Fruit fly (Drosophila melanogaster) whole organism, prepupa: ENCODE results near the gene CG32719.
A peak's percentile ranks its signal among the peaks of the same experiment; 100 is the strongest.

Source experiments
- Blimp-1 ChIP-seq: fragments of 200-800 bp; sonication (Bioruptor generic); optimal IDR thresholded peaks from 3 replicates; lab custom pipeline; 2017; ENCODE audit warnings: missing biosample characterization, missing genetic modification characterization, mild to moderate bottlenecking, moderate library complexity, missing genetic modification reagents
- CG10669 ChIP-seq: fragments of 200-800 bp; sonication (Bioruptor generic); optimal IDR thresholded peaks from 3 replicates; lab custom pipeline; 2018; ENCODE audit warnings: missing biosample characterization, mild to moderate bottlenecking, missing genetic modification characterization, moderate library complexity
- CG11294 ChIP-seq: fragments of 200-800 bp; sonication (Bioruptor generic); IDR thresholded peaks from 2 replicates; pipeline ENCODE4 v1.3.6; 2022; ENCODE audit warnings: missing biosample characterization, missing genetic modification characterization
- CG11762 ChIP-seq: fragments of 200-800 bp; sonication (Bioruptor generic); optimal IDR thresholded peaks from 3 replicates; lab custom pipeline; 2016; ENCODE audit warnings: missing biosample characterization, missing genetic modification characterization; ENCODE audit not compliant: insufficient read depth
- CG11902 ChIP-seq: fragments of 200-800 bp; sonication (Bioruptor generic); optimal IDR thresholded peaks from 3 replicates; lab custom pipeline; 2016; ENCODE audit warnings: missing biosample characterization, missing genetic modification characterization
- CG1621 ChIP-seq: fragments of 200-800 bp; sonication (Bioruptor generic); optimal IDR thresholded peaks from 3 replicates; lab custom pipeline; 2018; ENCODE audit warnings: missing biosample characterization, mild to moderate bottlenecking, missing genetic modification characterization
- CG3032 ChIP-seq: fragments of 200-800 bp; optimal IDR thresholded peaks from 2 replicates; lab custom pipeline; 2019; ENCODE audit warnings: missing biosample characterization, mild to moderate bottlenecking, missing genetic modification characterization, moderate library complexity
- CG34406 ChIP-seq: fragments of 200-800 bp; sonication (Bioruptor generic); optimal IDR thresholded peaks from 3 replicates; lab custom pipeline; 2016; ENCODE audit warnings: missing biosample characterization, missing genetic modification characterization
- CG3919 ChIP-seq: fragments of 200-800 bp; sonication (Bioruptor generic); optimal IDR thresholded peaks from 3 replicates; lab custom pipeline; 2016; ENCODE audit warnings: missing biosample characterization, missing genetic modification characterization
- CG6163 ChIP-seq: fragments of 200-800 bp; sonication (Bioruptor generic); IDR thresholded peaks from 3 replicates; pipeline ENCODE4 v1.3.6; 2022; ENCODE audit warnings: missing biosample characterization, missing genetic modification characterization
- CG6276 ChIP-seq: fragments of 200-800 bp; sonication (Bioruptor generic); optimal IDR thresholded peaks from 2 replicates; lab custom pipeline; 2017; ENCODE audit warnings: missing biosample characterization, mild to moderate bottlenecking, missing genetic modification characterization
- CG6792 ChIP-seq: fragments of 200-800 bp; sonication (Bioruptor generic); optimal IDR thresholded peaks from 3 replicates; lab custom pipeline; 2016; ENCODE audit warnings: missing biosample characterization, missing genetic modification characterization
- CG6808 ChIP-seq: fragments of 200-800 bp; sonication (Bioruptor generic); optimal IDR thresholded peaks from 3 replicates; lab custom pipeline; 2017; ENCODE audit warnings: missing biosample characterization, missing genetic modification characterization, mild to moderate bottlenecking, moderate library complexity, missing genetic modification reagents
- CG7368 ChIP-seq: fragments of 200-800 bp; sonication (Bioruptor generic); optimal IDR thresholded peaks from 3 replicates; lab custom pipeline; 2016; ENCODE audit warnings: missing biosample characterization, missing genetic modification characterization
- CG8119 ChIP-seq: fragments of 200-800 bp; sonication (Bioruptor generic); IDR thresholded peaks from 3 replicates; pipeline ENCODE4 v1.3.6; 2022; ENCODE audit warnings: missing biosample characterization, missing genetic modification characterization
- CG9139 ChIP-seq: fragments of 200-800 bp; sonication (Bioruptor generic); optimal IDR thresholded peaks from 3 replicates; lab custom pipeline; 2017; ENCODE audit warnings: missing biosample characterization, mild to moderate bottlenecking, missing genetic modification characterization
- Eip75B ChIP-seq: fragments of 200-800 bp; sonication (Bioruptor generic); optimal IDR thresholded peaks from 3 replicates; lab custom pipeline; 2016; ENCODE audit warnings: missing biosample characterization, missing genetic modification characterization
- Eip78C ChIP-seq: fragments of 200-800 bp; sonication (Bioruptor generic); peaks from one replicate; lab custom pipeline; 2016; ENCODE audit warnings: missing biosample characterization, missing genetic modification characterization
- Eip93F ChIP-seq: fragments of 200-800 bp; sonication (Bioruptor generic); optimal IDR thresholded peaks from 2 replicates; lab custom pipeline; 2016; ENCODE audit warnings: missing biosample characterization, mild to moderate bottlenecking, missing genetic modification characterization
- Ets21C ChIP-seq: fragments of 200-800 bp; sonication (Bioruptor generic); optimal IDR thresholded peaks from 3 replicates; lab custom pipeline; 2016; ENCODE audit warnings: missing biosample characterization, missing genetic modification characterization
- Ets96B ChIP-seq: fragments of 200-800 bp; optimal IDR thresholded peaks from 2 replicates; lab custom pipeline; 2019; ENCODE audit warnings: missing biosample characterization, mild to moderate bottlenecking, missing genetic modification characterization, moderate library complexity
- Hr39 ChIP-seq: fragments of 200-800 bp; sonication (Bioruptor generic); optimal IDR thresholded peaks from 2 replicates; lab custom pipeline; 2016; ENCODE audit warnings: missing biosample characterization, missing genetic modification characterization
- Hr4 ChIP-seq: fragments of 200-800 bp; sonication (Bioruptor generic); optimal IDR thresholded peaks from 3 replicates; lab custom pipeline; 2016; ENCODE audit warnings: missing biosample characterization, missing genetic modification characterization
- Lpt ChIP-seq: fragments of 200-800 bp; sonication (Bioruptor generic); optimal IDR thresholded peaks from 3 replicates; lab custom pipeline; 2016; ENCODE audit warnings: missing biosample characterization, missing genetic modification characterization
- OdsH ChIP-seq: fragments of 200-800 bp; sonication (Bioruptor generic); optimal IDR thresholded peaks from 3 replicates; lab custom pipeline; 2016; ENCODE audit warnings: missing biosample characterization, missing genetic modification characterization
- Sox102F ChIP-seq: fragments of 200-800 bp; sonication (Bioruptor generic); optimal IDR thresholded peaks from 2 replicates; lab custom pipeline; 2016; ENCODE audit warnings: missing biosample characterization, mild to moderate bottlenecking, missing genetic modification characterization
- Sox14 ChIP-seq: fragments of 200-800 bp; sonication (Bioruptor generic); optimal IDR thresholded peaks from 3 replicates; lab custom pipeline; 2016; ENCODE audit warnings: missing biosample characterization, missing genetic modification characterization
- Sox15 ChIP-seq: fragments of 200-800 bp; sonication (Bioruptor generic); optimal IDR thresholded peaks from 3 replicates; lab custom pipeline; 2016; ENCODE audit warnings: missing biosample characterization, missing genetic modification characterization
- achi ChIP-seq: fragments of 200-800 bp; sonication (Bioruptor generic); optimal IDR thresholded peaks from 3 replicates; lab custom pipeline; 2016; ENCODE audit warnings: missing biosample characterization, missing genetic modification characterization
- acj6 ChIP-seq: fragments of 200-800 bp; sonication (Bioruptor generic); optimal IDR thresholded peaks from 3 replicates; lab custom pipeline; 2016; ENCODE audit warnings: missing biosample characterization, missing genetic modification characterization
- cyc ChIP-seq: fragments of 200-800 bp; sonication (Bioruptor generic); optimal IDR thresholded peaks from 3 replicates; lab custom pipeline; 2016; ENCODE audit warnings: missing biosample characterization, missing genetic modification characterization
- dac ChIP-seq: fragments of 200-800 bp; sonication (Bioruptor generic); optimal IDR thresholded peaks from 2 replicates; lab custom pipeline; 2017; ENCODE audit warnings: missing biosample characterization, mild to moderate bottlenecking, missing genetic modification characterization
- dsx ChIP-seq: fragments of 200-800 bp; optimal IDR thresholded peaks from 3 replicates; lab custom pipeline; 2019; ENCODE audit warnings: missing biosample characterization, mild to moderate bottlenecking, missing genetic modification characterization, moderate library complexity; ENCODE audit not compliant: poor library complexity, severe bottlenecking
- eg ChIP-seq: fragments of 200-800 bp; sonication (Bioruptor generic); IDR thresholded peaks from 3 replicates; pipeline ENCODE4 v1.3.6; 2022; ENCODE audit warnings: missing biosample characterization, missing genetic modification characterization
- fd59A ChIP-seq: fragments of 200-800 bp; sonication (Bioruptor generic); optimal IDR thresholded peaks from 2 replicates; lab custom pipeline; 2017; ENCODE audit warnings: missing biosample characterization, mild to moderate bottlenecking, missing genetic modification characterization, missing genetic modification reagents
- fkh ChIP-seq: fragments of 200-800 bp; sonication (Bioruptor generic); optimal IDR thresholded peaks from 3 replicates; lab custom pipeline; 2017; ENCODE audit warnings: missing biosample characterization, mild to moderate bottlenecking, missing genetic modification characterization, moderate library complexity
- lz ChIP-seq: fragments of 200-800 bp; sonication (Bioruptor generic); optimal IDR thresholded peaks from 3 replicates; lab custom pipeline; 2016; ENCODE audit warnings: missing biosample characterization, missing genetic modification characterization
- net ChIP-seq: fragments of 200-800 bp; sonication (Bioruptor generic); optimal IDR thresholded peaks from 3 replicates; lab custom pipeline; 2016; ENCODE audit warnings: missing biosample characterization, missing genetic modification characterization
- pdm3 ChIP-seq: fragments of 200-800 bp; sonication (Bioruptor generic); optimal IDR thresholded peaks from 3 replicates; lab custom pipeline; 2016; ENCODE audit warnings: missing biosample characterization, missing genetic modification characterization
- salr ChIP-seq, 2 experiments: fragments of 200-800 bp; sonication (Bioruptor generic); optimal IDR thresholded peaks; 3 replicates each; lab custom pipeline; 2016 to 2018; ENCODE audit warnings: missing biosample characterization in 2 of 2, missing genetic modification characterization in 2 of 2, mild to moderate bottlenecking in 1 of 2
- spab ChIP-seq: fragments of 200-800 bp; sonication (Bioruptor generic); optimal IDR thresholded peaks from 2 replicates; lab custom pipeline; 2017; ENCODE audit warnings: missing biosample characterization, mild to moderate bottlenecking, missing genetic modification characterization, missing genetic modification reagents
- ss ChIP-seq, 2 experiments: fragments of 200-800 bp; sonication (Bioruptor generic); optimal IDR thresholded peaks; 2 replicates in 1 of 2; 3 replicates in 1 of 2; lab custom pipeline; 2017 to 2018; ENCODE audit warnings: mild to moderate bottlenecking in 2 of 2, missing biosample characterization in 2 of 2, missing genetic modification characterization in 2 of 2, moderate library complexity in 1 of 2
- svp ChIP-seq: fragments of 200-800 bp; sonication (Bioruptor generic); peaks from one replicate; lab custom pipeline; 2016; ENCODE audit warnings: missing biosample characterization, missing genetic modification characterization
- topi ChIP-seq: fragments of 200-800 bp; sonication (Bioruptor generic); optimal IDR thresholded peaks from 3 replicates; lab custom pipeline; 2016; ENCODE audit warnings: missing biosample characterization, missing genetic modification characterization
- vri ChIP-seq: fragments of 200-800 bp; sonication (Bioruptor generic); optimal IDR thresholded peaks from 3 replicates; lab custom pipeline; 2016; ENCODE audit warnings: missing biosample characterization, mild to moderate bottlenecking, missing genetic modification characterization

CG32719 gene

dm6 chrX:7560720-7561119 is 12.9 kb upstream of the CG32719 start:
- TF ChIP-seq acj6 (no peak), dsx (GFP tag; lab: Kevin White, UChicago) (no peak), Ets96B (tag; lab: Kevin White, UChicago) (no peak), svp (GFP tag; lab: Kevin White, UChicago) (peak; percentile 59), fkh (GFP tag; lab: Kevin White, UChicago) (no peak), CG3032 (tag; lab: Kevin White, UChicago) (no peak), CG6163 (peak; percentile 22; the same call in 1 of the 3 replicates), CG1621 (tag; lab: Kevin White, UChicago) (no peak), Eip78C (GFP tag; lab: Kevin White, UChicago) (peak; percentile 57), ss (GFP tag; optimal IDR thresholded peaks at IDR 0.05; lab: Kevin White, UChicago) (no peak)

dm6 chrX:7559913-7560312 is 12.1 kb upstream of the CG32719 start:
- TF ChIP-seq eg (GFP tag; lab: Robert Waterston, UW) (0 out of 3 replicates have a peak, but pooled peaks have one; percentile 24), CG3032 (tag; lab: Kevin White, UChicago) (peak; percentile 3), Eip78C (GFP tag; lab: Kevin White, UChicago) (peak; percentile 64), cyc (GFP tag; lab: Kevin White, UChicago) (peak; percentile 5), Lpt (no peak), Hr4 (peak; percentile 19), CG11902 (GFP tag; lab: Kevin White, UChicago) (peak; percentile 19), CG3919 (GFP tag; lab: Kevin White, UChicago) (peak; percentile 13), CG6792 (no peak), fkh (GFP tag; lab: Kevin White, UChicago) (no peak), spab (GFP tag; lab: Kevin White, UChicago) (peak; percentile 7), CG10669 (GFP tag; lab: Kevin White, UChicago) (peak; percentile 8), topi (no peak), CG6808 (GFP tag; lab: Kevin White, UChicago) (peak; percentile 10), Eip75B (GFP tag; lab: Kevin White, UChicago) (peak; percentile 8), Ets96B (tag; lab: Kevin White, UChicago) (peak; percentile 13)
- TF ChIP-seq, all 60 proteins: peak for 12

dm6 chrX:7558646-7559045 is 10.9 kb upstream of the CG32719 start:
- 0 out of 3 replicates have a peak, but pooled peaks have one; percentile 8 for TF ChIP-seq eg (GFP tag; lab: Robert Waterston, UW)
- peak; percentile 56 for TF ChIP-seq pdm3 (GFP tag; lab: Kevin White, UChicago)
- TF ChIP-seq CG8119 (GFP tag; lab: Robert Waterston, UW), result 0 out of 3 replicates have a peak, but pooled peaks have one; percentile 29
- TF ChIP-seq fkh (GFP tag; lab: Kevin White, UChicago), result no peak
- peak; percentile 28 for TF ChIP-seq CG7368
- peak; percentile 36 for TF ChIP-seq CG34406 (GFP tag; lab: Kevin White, UChicago)
- TF ChIP-seq svp (GFP tag; lab: Kevin White, UChicago), result peak; percentile 87
- peak in 1 of 2 experiments; percentile 28 for TF ChIP-seq salr (GFP tag; optimal IDR thresholded peaks at IDR 0.05; lab: Kevin White, UChicago)
- TF ChIP-seq CG11762, result no peak
- no peak for TF ChIP-seq Eip93F (GFP tag; lab: Kevin White, UChicago)
- peak; percentile 10 for TF ChIP-seq Sox14 (GFP tag; lab: Kevin White, UChicago)
- peak; percentile 20 for TF ChIP-seq net
- peak; percentile 41 for TF ChIP-seq Eip75B (GFP tag; lab: Kevin White, UChicago)
- peak; percentile 27 for TF ChIP-seq Ets21C (GFP tag; lab: Kevin White, UChicago)
- TF ChIP-seq cyc (GFP tag; lab: Kevin White, UChicago), result peak; percentile 64
- TF ChIP-seq Sox15 (GFP tag; lab: Kevin White, UChicago), result peak; percentile 1
- no peak for TF ChIP-seq dac
- peak; percentile 7 for TF ChIP-seq vri (GFP tag; lab: Kevin White, UChicago)
- TF ChIP-seq achi (GFP tag; lab: Kevin White, UChicago), result peak; percentile 34
- TF ChIP-seq fd59A (GFP tag; lab: Kevin White, UChicago), result peak; percentile 34
- TF ChIP-seq CG9139 (GFP tag; lab: Kevin White, UChicago), result no peak
- TF ChIP-seq Blimp-1 (GFP tag; lab: Kevin White, UChicago), result no peak
- TF ChIP-seq CG6808 (GFP tag; lab: Kevin White, UChicago), result peak; percentile 47
- TF ChIP-seq CG10669 (GFP tag; lab: Kevin White, UChicago), result peak; percentile 56
- peak; percentile 59 for TF ChIP-seq lz (GFP tag; lab: Kevin White, UChicago)
- peak; percentile 46 for TF ChIP-seq OdsH (GFP tag; lab: Kevin White, UChicago)
- TF ChIP-seq CG6276 (GFP tag; lab: Kevin White, UChicago), result no peak
- peak; percentile 52 for TF ChIP-seq CG3032 (tag; lab: Kevin White, UChicago)
- TF ChIP-seq CG1621 (tag; lab: Kevin White, UChicago), result peak; percentile 28
- TF ChIP-seq ss (GFP tag; optimal IDR thresholded peaks at IDR 0.05; lab: Kevin White, UChicago), result peak in 1 of 2 experiments; percentile 28
- peak; percentile 41 for TF ChIP-seq dsx (GFP tag; lab: Kevin White, UChicago)
- no peak for TF ChIP-seq CG11294 (GFP tag; lab: Robert Waterston, UW)
- peak; percentile 63 for TF ChIP-seq Hr39 (GFP tag; lab: Kevin White, UChicago)
- TF ChIP-seq Sox102F, result peak; percentile 56
- TF ChIP-seq Eip78C (GFP tag; lab: Kevin White, UChicago), result peak; percentile 81
